Worm (Caenorhabditis elegans) whole organism, early embryonic: Measurements from ENCODE around the gene nuaf-3.

ENCODE experiments used
- flt-1 ChIP-seq: fragments of 200-800 bp; sonication (Bioruptor generic); IDR thresholded peaks from 2 replicates; pipeline ENCODE4 v1.3.6; 2022; ENCODE audit warnings: missing genetic modification characterization, missing compliant biosample characterization
- hmg-4 ChIP-seq: fragments of 200-800 bp; sonication (Bioruptor generic); optimal IDR thresholded peaks from 2 replicates; lab custom pipeline; 2018; ENCODE audit warnings: mild to moderate bottlenecking, missing genetic modification characterization, missing compliant biosample characterization

DNA sequence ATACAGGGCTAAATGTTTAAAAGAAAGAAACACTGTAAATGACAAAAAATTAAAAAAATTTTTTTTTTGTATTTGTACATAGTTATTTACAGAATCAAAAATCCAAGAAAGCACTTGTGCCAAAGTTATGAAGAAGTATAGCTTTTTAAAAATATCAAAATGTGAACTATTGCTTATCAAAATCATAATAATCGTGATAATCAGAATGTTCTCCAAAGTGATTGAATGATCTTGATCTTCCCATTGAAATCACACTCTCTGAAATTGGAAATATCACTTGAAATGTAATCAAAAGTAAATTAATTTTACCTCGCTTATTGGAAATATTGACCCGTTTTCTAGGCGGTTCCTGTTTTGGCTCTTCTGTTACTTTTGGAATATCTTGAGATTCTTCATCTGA, 42.5 kb downstream of the nuaf-3 start:
- TF ChIP-seq hmg-4 (GFP tag; lab: Kevin White, UChicago): no peak
- TF ChIP-seq flt-1 (GFP tag; lab: Robert Waterston, UW): no peak
